Worm (Caenorhabditis elegans): ENCODE data around the gene epn-1.

epn-1 gene

ce11 chrX:14783434-14784142, 34.7 kb downstream of the epn-1 start:
- TF ChIP-seq sma-9 (GFP tag; optimal IDR thresholded peaks at IDR 0.05), result peak; percentile 72
- no peak for TF ChIP-seq sma-9 (tag; optimal IDR thresholded peaks at IDR 0.05)
- TF ChIP-seq blmp-1 (tag; optimal IDR thresholded peaks at IDR 0.05; ENCODE audit: insufficient read depth), result no peak
- TF ChIP-seq nhr-237 (tag; optimal IDR thresholded peaks at IDR 0.05), result no peak
- peak; percentile 89 for TF ChIP-seq fos-1 (tag; optimal IDR thresholded peaks at IDR 0.05)
- peak; percentile 42 for TF ChIP-seq nhr-21 (tag; optimal IDR thresholded peaks at IDR 0.05)
- peak; percentile 57 for TF ChIP-seq sma-3 (GFP tag; optimal IDR thresholded peaks at IDR 0.05)
- TF ChIP-seq nhr-129 (tag; optimal IDR thresholded peaks at IDR 0.05), result peak; percentile 20
- TF ChIP-seq mdl-1 (tag; optimal IDR thresholded peaks at IDR 0.05), result peak in 1 of 2 experiments; percentile 47
- peak; percentile 40 for TF ChIP-seq crh-2 (tag; optimal IDR thresholded peaks at IDR 0.05)

- TF ChIP-seq mdl-1 (tag; optimal IDR thresholded peaks at IDR 0.05) (peak in 1 of 2 experiments; percentile 29), sma-3 (GFP tag; optimal IDR thresholded peaks at IDR 0.05) (peak; percentile 67), snpc-4 (tag; optimal IDR thresholded peaks at IDR 0.05) (no peak), mab-5 (tag; optimal IDR thresholded peaks at IDR 0.05) (peak; percentile 27), nhr-21 (tag; optimal IDR thresholded peaks at IDR 0.05) (peak; percentile 43), sma-9 (GFP tag; optimal IDR thresholded peaks at IDR 0.05) (peak; percentile 83), sma-9 (tag; optimal IDR thresholded peaks at IDR 0.05) (no peak)
These were observed 38.1 kb downstream of the epn-1 start for ce11 chrX:14780176-14780575.

- TF ChIP-seq nhr-23 (tag; optimal IDR thresholded peaks at IDR 0.05), result no peak
- no peak for TF ChIP-seq F13H6.1 (tag; optimal IDR thresholded peaks at IDR 0.05)
- TF ChIP-seq aly-2 (tag; optimal IDR thresholded peaks at IDR 0.05), result no peak
- TF ChIP-seq alr-1 (tag; optimal IDR thresholded peaks at IDR 0.05), result no peak
- no peak for TF ChIP-seq mbf-1 (tag; optimal IDR thresholded peaks at IDR 0.05)
- TF ChIP-seq nhr-77 (tag; optimal IDR thresholded peaks at IDR 0.05), result no peak
- TF ChIP-seq R02D3.7 (tag; optimal IDR thresholded peaks at IDR 0.05), result no peak
- TF ChIP-seq elt-1 (tag; optimal IDR thresholded peaks at IDR 0.05), result no peak
- TF ChIP-seq lin-39 (tag; optimal IDR thresholded peaks at IDR 0.05), result no peak
- TF ChIP-seq lin-11 (tag; optimal IDR thresholded peaks at IDR 0.05), result no peak
- no peak for TF ChIP-seq elt-3 (tag; optimal IDR thresholded peaks at IDR 0.05)
- no peak for TF ChIP-seq dmd-4 (tag; optimal IDR thresholded peaks at IDR 0.05)
- TF ChIP-seq nhr-25 (tag; optimal IDR thresholded peaks at IDR 0.05), result no peak
- no peak for TF ChIP-seq sma-9 (GFP tag; optimal IDR thresholded peaks at IDR 0.05)
- no peak for TF ChIP-seq sma-9 (tag; optimal IDR thresholded peaks at IDR 0.05)
These were observed 40.2 kb downstream of the epn-1 start for ce11 chrX:14778112-14778511.

DNA sequence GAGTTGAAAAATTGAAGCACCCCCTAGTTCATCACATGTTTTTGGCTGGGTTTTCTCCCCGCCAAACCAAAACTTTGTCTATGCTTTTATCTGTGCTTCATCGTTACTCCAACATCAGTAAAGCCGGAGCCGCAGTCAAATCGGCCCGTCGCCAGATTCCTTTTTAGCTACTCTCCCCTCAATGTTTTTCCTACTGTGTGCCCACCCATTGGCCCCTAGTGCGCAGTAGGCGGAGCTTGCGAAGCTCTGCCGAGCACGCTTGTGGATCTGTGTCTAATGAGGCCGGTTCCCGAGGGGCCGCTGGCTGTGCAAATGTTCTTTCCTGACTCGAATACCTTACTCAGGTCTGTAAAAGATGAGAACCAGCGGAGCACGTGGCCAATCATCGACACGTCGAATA, 42.0 kb downstream of the epn-1 start:
- TF ChIP-seq unc-55 (GFP tag; optimal IDR thresholded peaks at IDR 0.05), result no peak
- TF ChIP-seq lsy-2 (tag; optimal IDR thresholded peaks at IDR 0.05), result peak in 1 of 2 experiments; percentile 41

DNA sequence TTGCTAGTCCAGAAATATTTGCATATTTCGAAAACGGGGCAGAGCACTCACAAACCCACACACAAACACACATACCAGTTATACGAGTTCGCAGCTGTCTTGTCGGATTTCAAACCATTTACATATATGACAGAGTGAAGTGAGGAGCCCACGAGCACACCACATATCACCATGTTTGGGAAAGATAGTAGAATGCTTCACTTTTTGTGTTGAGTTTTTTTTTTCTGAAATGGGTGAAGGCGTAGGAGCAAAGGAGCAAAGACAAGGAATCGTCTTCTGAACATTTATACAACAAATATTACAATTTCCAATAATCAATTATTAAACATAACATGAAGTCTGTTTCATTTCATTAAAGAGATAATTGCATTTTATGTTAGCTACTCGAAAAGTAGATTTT, 43.1 kb downstream of the epn-1 start:
- TF ChIP-seq ztf-1 (GFP tag; conservative IDR thresholded peaks at IDR 0.05), result no peak
- no peak for TF ChIP-seq alr-1 (tag; optimal IDR thresholded peaks at IDR 0.05)
- no peak for TF ChIP-seq dmd-4 (tag; optimal IDR thresholded peaks at IDR 0.05)
- TF ChIP-seq nhr-25 (tag; optimal IDR thresholded peaks at IDR 0.05), result no peak
- TF ChIP-seq sma-3 (GFP tag; optimal IDR thresholded peaks at IDR 0.05), result no peak
- TF ChIP-seq peb-1 (tag; optimal IDR thresholded peaks at IDR 0.05), result no peak
- TF ChIP-seq skn-1 (tag; optimal IDR thresholded peaks at IDR 0.05), result no peak
- TF ChIP-seq unc-39 (tag; optimal IDR thresholded peaks at IDR 0.05), result no peak
- no peak for TF ChIP-seq ztf-4 (tag; optimal IDR thresholded peaks at IDR 0.05)
- no peak for TF ChIP-seq ztf-11 (tag; optimal IDR thresholded peaks at IDR 0.05)
- TF ChIP-seq Y55F3AM.14 (GFP tag; optimal IDR thresholded peaks at IDR 0.05), result no peak

All from whole organism, L2 larva.